Worm (Caenorhabditis elegans) whole organism, young adult: ENCODE results near the gene glb-4.

ENCODE experiments used
- F23B12.7 ChIP-seq: sonication (generic microtip); optimal IDR thresholded peaks from 2 replicates; lab custom pipeline; 2017; ENCODE audit warnings: missing genetic modification characterization, mild to moderate bottlenecking, missing compliant biosample characterization, antibody characterized with exemption, moderate library complexity; ENCODE audit not compliant: insufficient read depth
- K12H6.12 ChIP-seq: fragments of 200-800 bp; sonication (Bioruptor generic); optimal IDR thresholded peaks from 2 replicates; lab custom pipeline; 2018; ENCODE audit warnings: mild to moderate bottlenecking, missing genetic modification characterization, missing compliant biosample characterization
- T26A5.8 ChIP-seq: sonication (generic microtip); optimal IDR thresholded peaks from 2 replicates; lab custom pipeline; 2016; ENCODE audit warnings: missing genetic modification characterization, missing compliant biosample characterization
- Y67H2A.10 ChIP-seq: fragments of 200-800 bp; sonication (Bioruptor generic); conservative IDR thresholded peaks from 2 replicates; pipeline ENCODE4 v1.3.6; 2022; ENCODE audit warnings: missing genetic modification reagents, missing genetic modification characterization, missing compliant biosample characterization
- aptf-3 ChIP-seq: fragments of 200-800 bp; sonication (Bioruptor generic); IDR thresholded peaks from 2 replicates; pipeline ENCODE4 v1.3.6; 2022; ENCODE audit warnings: missing genetic modification characterization, missing compliant biosample characterization
- attf-5 ChIP-seq: fragments of 200-800 bp; sonication (Bioruptor generic); optimal IDR thresholded peaks from 2 replicates; lab custom pipeline; 2018; ENCODE audit warnings: mild to moderate bottlenecking, missing genetic modification characterization, missing compliant biosample characterization
- pha-4 ChIP-seq: fragments of 150-350 bp; sonication (generic microtip); optimal IDR thresholded peaks from 2 replicates; lab custom pipeline; 2014; ENCODE audit warnings: missing biosample characterization, missing genetic modification reagents, missing genetic modification characterization
- repo-1 ChIP-seq: sonication (generic microtip); optimal IDR thresholded peaks from 2 replicates; lab custom pipeline; 2017; ENCODE audit warnings: mild to moderate bottlenecking, missing genetic modification characterization, missing compliant biosample characterization
- rpc-1 ChIP-seq, 2 experiments: fragments of 150-350 bp in 1 of 2; sonication (generic microtip) in 1 of 2; optimal IDR thresholded peaks; 2 replicates each; lab custom pipeline; 2014 to 2018; ENCODE audit warnings: missing biosample characterization in 1 of 2, missing genetic modification characterization in 1 of 2, missing genetic modification reagents in 1 of 2, missing genotype in 1 of 2
- snpc-1.3 ChIP-seq: sonication (generic microtip); optimal IDR thresholded peaks from 2 replicates; lab custom pipeline; 2017; ENCODE audit warnings: missing genetic modification characterization, mild to moderate bottlenecking, missing compliant biosample characterization, antibody characterized with exemption, moderate library complexity, missing genotype, missing genetic modification reagents; ENCODE audit not compliant: insufficient read depth
- tbp1 ChIP-seq: fragments of 200-800 bp; sonication (Bioruptor generic); optimal IDR thresholded peaks from 2 replicates; lab custom pipeline; 2018; ENCODE audit warnings: mild to moderate bottlenecking, missing genetic modification characterization, missing compliant biosample characterization
- unc-62 ChIP-seq: fragments of 150-350 bp; optimal IDR thresholded peaks from 2 replicates; lab custom pipeline; 2014; ENCODE audit warnings: missing biosample characterization, missing genetic modification reagents, missing genetic modification characterization

DNA sequence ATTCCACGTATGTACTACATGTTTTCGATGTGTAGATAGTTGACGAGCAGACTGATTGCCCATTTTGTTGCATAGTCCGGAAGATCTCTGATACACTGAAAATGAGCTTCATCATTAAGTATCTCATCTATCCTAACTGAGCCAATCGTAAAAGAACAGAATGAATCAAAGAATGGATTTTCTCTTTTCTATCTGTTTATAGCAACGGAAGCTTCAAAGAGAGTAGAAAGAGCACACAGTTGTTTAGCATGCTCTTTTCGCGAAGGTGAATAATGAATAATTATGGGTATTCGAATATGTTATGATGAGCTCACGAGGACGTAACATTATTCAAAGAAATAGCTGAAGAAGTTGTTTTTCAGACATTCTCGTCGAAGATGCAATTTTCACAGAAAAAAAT is at the start of gene glb-4:
- TF ChIP-seq rpc-1 (optimal IDR thresholded peaks at IDR 0.05; lab: Kevin White, UChicago) (no peak), rpc-1 (tag; optimal IDR thresholded peaks at IDR 0.05; lab: Kevin White, UChicago) (no peak), snpc-1.3 (no peak), unc-62 (no peak), pha-4 (tag; lab: Kevin White, UChicago) (no peak), T26A5.8 (no peak), F23B12.7 (tag; lab: Kevin White, UChicago) (no peak), Y67H2A.10 (GFP tag; lab: Robert Waterston, UW) (no peak), K12H6.12 (no peak), attf-5 (GFP tag; lab: Kevin White, UChicago) (no peak), repo-1 (tag; lab: Kevin White, UChicago) (no peak), tbp1 (no peak), aptf-3 (GFP tag; lab: Robert Waterston, UW) (no peak)
